Worm (Caenorhabditis elegans) whole organism, young adult: ENCODE measurements around the gene srm-4.

Source experiments
- B0019.2 ChIP-seq: fragments of 200-800 bp; sonication (Bioruptor generic); conservative IDR thresholded peaks from 2 replicates; pipeline ENCODE4 v1.3.6; 2022; ENCODE audit warnings: missing genetic modification reagents, missing genetic modification characterization, missing compliant biosample characterization
- B0336.3 ChIP-seq: fragments of 200-800 bp; sonication (Bioruptor generic); IDR thresholded peaks from 2 replicates; pipeline ENCODE4 v1.3.6; 2022; ENCODE audit warnings: missing genetic modification characterization, missing compliant biosample characterization
- C17E4.6 ChIP-seq: fragments of 200-800 bp; sonication (Bioruptor generic); IDR thresholded peaks from 2 replicates; pipeline ENCODE4 v1.3.6; 2022; ENCODE audit warnings: missing genetic modification reagents, missing genetic modification characterization, missing compliant biosample characterization
- ama-1 ChIP-seq, 3 experiments: fragments of 150-350 bp in 1 of 3; sonication (generic microtip) in 2 of 3; optimal IDR thresholded peaks; 2 replicates each; lab custom pipeline; 2014 to 2018; ENCODE audit warnings: missing biosample characterization in 2 of 3, missing genetic modification characterization in 2 of 3, missing genetic modification reagents in 2 of 3
- attf-3 ChIP-seq: fragments of 200-800 bp; sonication (Bioruptor generic); conservative IDR thresholded peaks from 2 replicates; pipeline ENCODE4 v1.3.6; 2022; ENCODE audit warnings: missing genetic modification reagents, missing genetic modification characterization, missing compliant biosample characterization
- hmg-1.2 ChIP-seq: fragments of 200-800 bp; sonication (Bioruptor generic); IDR thresholded peaks from 2 replicates; pipeline ENCODE4 v1.3.6; 2022; ENCODE audit warnings: missing genetic modification reagents, missing genetic modification characterization, missing compliant biosample characterization
- let-526 ChIP-seq: fragments of 200-800 bp; sonication (Bioruptor generic); IDR thresholded peaks from 2 replicates; pipeline ENCODE4 v1.3.6; 2022; ENCODE audit warnings: missing genetic modification reagents, missing genetic modification characterization, missing compliant biosample characterization
- nfya-1 ChIP-seq: sonication (generic microtip); optimal IDR thresholded peaks from 2 replicates; lab custom pipeline; 2017; ENCODE audit warnings: antibody characterized with exemption, missing compliant biosample characterization, missing genetic modification characterization, borderline replicate concordance; ENCODE audit not compliant: insufficient read depth
- unc-62 ChIP-seq: fragments of 150-350 bp; optimal IDR thresholded peaks from 2 replicates; lab custom pipeline; 2014; ENCODE audit warnings: missing biosample characterization, missing genetic modification reagents, missing genetic modification characterization

- TF ChIP-seq C17E4.6 (GFP tag; lab: Robert Waterston, UW), result no peak
- TF ChIP-seq attf-3 (GFP tag; lab: Robert Waterston, UW), result no peak
- no peak for TF ChIP-seq B0336.3 (GFP tag; lab: Robert Waterston, UW)
- no peak for TF ChIP-seq let-526
- no peak for TF ChIP-seq unc-62
- no peak for TF ChIP-seq B0019.2 (GFP tag; lab: Robert Waterston, UW)
- no peak for TF ChIP-seq nfya-1 (tag; lab: Kevin White, UChicago)
- TF ChIP-seq ama-1 (optimal IDR thresholded peaks at IDR 0.05; lab: Kevin White, UChicago), result no peak
- no peak for TF ChIP-seq ama-1 (GFP tag; optimal IDR thresholded peaks at IDR 0.05; lab: Kevin White, UChicago)
- TF ChIP-seq hmg-1.2 (GFP tag; lab: Robert Waterston, UW), result no peak
Measured at ce11 chrV:14320246-14320645, 13.0 kb upstream of the srm-4 start, which contains the start of gene F47B8.14.
